Worm (Caenorhabditis elegans) whole organism, young adult: Measurements from ENCODE around the gene fbxa-1.
"Not testable (repeated sequence)": the region's sequence is repeated elsewhere in the genome, so short reads cannot be mapped to it uniquely, and the experiment has no call there.

ENCODE experiments used
- B0261.1 ChIP-seq: sonication (generic microtip); optimal IDR thresholded peaks from 2 replicates; lab custom pipeline; 2016; ENCODE audit warnings: mild to moderate bottlenecking, missing genetic modification characterization, moderate library complexity, missing compliant biosample characterization
- F10E7.11 ChIP-seq: sonication (generic microtip); optimal IDR thresholded peaks from 2 replicates; lab custom pipeline; 2017; ENCODE audit warnings: mild to moderate bottlenecking, missing genetic modification characterization, moderate library complexity, missing compliant biosample characterization
- F23B12.7 ChIP-seq: sonication (generic microtip); optimal IDR thresholded peaks from 2 replicates; lab custom pipeline; 2017; ENCODE audit warnings: missing genetic modification characterization, mild to moderate bottlenecking, missing compliant biosample characterization, antibody characterized with exemption, moderate library complexity; ENCODE audit not compliant: insufficient read depth
- F49E8.2 ChIP-seq: sonication (generic microtip); optimal IDR thresholded peaks from 3 replicates; lab custom pipeline; 2017; ENCODE audit warnings: missing genetic modification characterization, mild to moderate bottlenecking, missing compliant biosample characterization, antibody characterized with exemption, moderate library complexity; ENCODE audit not compliant: insufficient read depth
- F57A8.1 ChIP-seq: fragments of 200-800 bp; sonication (Bioruptor generic); optimal IDR thresholded peaks from 2 replicates; lab custom pipeline; 2018; ENCODE audit warnings: mild to moderate bottlenecking, missing genetic modification characterization, moderate library complexity, missing compliant biosample characterization
- K11D2.4 ChIP-seq: fragments of 200-800 bp; sonication (Bioruptor generic); IDR thresholded peaks from 2 replicates; pipeline ENCODE4 v1.3.6; 2022; ENCODE audit warnings: missing genetic modification reagents, missing genetic modification characterization, missing compliant biosample characterization
- K12H6.12 ChIP-seq: fragments of 200-800 bp; sonication (Bioruptor generic); optimal IDR thresholded peaks from 2 replicates; lab custom pipeline; 2018; ENCODE audit warnings: mild to moderate bottlenecking, missing genetic modification characterization, missing compliant biosample characterization
- Y67H2A.10 ChIP-seq: fragments of 200-800 bp; sonication (Bioruptor generic); conservative IDR thresholded peaks from 2 replicates; pipeline ENCODE4 v1.3.6; 2022; ENCODE audit warnings: missing genetic modification reagents, missing genetic modification characterization, missing compliant biosample characterization
- athp-1 ChIP-seq: sonication (generic microtip); optimal IDR thresholded peaks from 2 replicates; lab custom pipeline; 2017; ENCODE audit warnings: mild to moderate bottlenecking, missing genetic modification characterization, missing compliant biosample characterization
- attf-6 ChIP-seq: fragments of 200-800 bp; sonication (Bioruptor generic); IDR thresholded peaks from 2 replicates; pipeline ENCODE4 v1.3.6; 2022; ENCODE audit warnings: missing genetic modification reagents, missing genetic modification characterization, missing compliant biosample characterization
- bed-1 ChIP-seq: fragments of 200-800 bp; sonication (Bioruptor generic); IDR thresholded peaks from 2 replicates; pipeline ENCODE4 v1.3.6; 2022; ENCODE audit warnings: missing genetic modification reagents, missing genetic modification characterization, missing compliant biosample characterization
- cebp-1 ChIP-seq, 2 experiments: fragments of 200-800 bp in 1 of 2; sonication (Bioruptor generic) in 1 of 2; sonication (generic microtip) in 1 of 2; IDR thresholded peaks in 1 of 2; optimal IDR thresholded peaks in 1 of 2; 2 replicates each; pipeline versions ENCODE4 v1.3.6 to Lab custom; 2017 to 2022; ENCODE audit warnings: missing compliant biosample characterization in 2 of 2, missing genetic modification characterization in 2 of 2, mild to moderate bottlenecking in 1 of 2, missing genetic modification reagents in 1 of 2, moderate library complexity in 1 of 2
- ceh-91 ChIP-seq: fragments of 200-800 bp; sonication (Bioruptor generic); IDR thresholded peaks from 2 replicates; pipeline ENCODE4 v1.3.6; 2022; ENCODE audit warnings: missing genetic modification reagents, missing genetic modification characterization, missing compliant biosample characterization
- die-1 ChIP-seq: sonication (generic microtip); optimal IDR thresholded peaks from 2 replicates; lab custom pipeline; 2016; ENCODE audit warnings: missing genotype, mild to moderate bottlenecking, missing genetic modification characterization, missing compliant biosample characterization
- dox-1 ChIP-seq: fragments of 200-800 bp; sonication (Bioruptor generic); IDR thresholded peaks from 2 replicates; pipeline ENCODE4 v1.3.6; 2022; ENCODE audit warnings: missing genetic modification reagents, missing genetic modification characterization, missing compliant biosample characterization
- efl-1 ChIP-seq: fragments of 150-350 bp; optimal IDR thresholded peaks from 2 replicates; lab custom pipeline; 2014; ENCODE audit warnings: missing biosample characterization, missing genetic modification reagents, missing genetic modification characterization
- egl-44 ChIP-seq: fragments of 200-800 bp; sonication (Bioruptor generic); IDR thresholded peaks from 2 replicates; pipeline ENCODE4 v1.3.6; 2022; ENCODE audit warnings: missing genetic modification reagents, missing genetic modification characterization, missing compliant biosample characterization
- gei-17 ChIP-seq: fragments of 200-800 bp; sonication (Bioruptor generic); optimal IDR thresholded peaks from 2 replicates; lab custom pipeline; 2018; ENCODE audit warnings: mild to moderate bottlenecking, missing genetic modification characterization, missing compliant biosample characterization
- hlh-26 ChIP-seq: fragments of 200-800 bp; sonication (Bioruptor generic); conservative IDR thresholded peaks from 2 replicates; pipeline ENCODE4 v1.3.6; 2022; ENCODE audit warnings: missing genetic modification reagents, missing genetic modification characterization, missing compliant biosample characterization
- hmg-1.2 ChIP-seq: fragments of 200-800 bp; sonication (Bioruptor generic); IDR thresholded peaks from 2 replicates; pipeline ENCODE4 v1.3.6; 2022; ENCODE audit warnings: missing genetic modification reagents, missing genetic modification characterization, missing compliant biosample characterization
- hmg-20 ChIP-seq: fragments of 200-800 bp; sonication (Bioruptor generic); IDR thresholded peaks from 2 replicates; pipeline ENCODE4 v1.3.6; 2022; ENCODE audit warnings: missing genetic modification reagents, missing genetic modification characterization, missing compliant biosample characterization
- lsl-1 ChIP-seq: fragments of 200-800 bp; sonication (Bioruptor generic); optimal IDR thresholded peaks from 2 replicates; lab custom pipeline; 2018; ENCODE audit warnings: mild to moderate bottlenecking, missing genetic modification characterization, moderate library complexity, missing compliant biosample characterization
- mcd-1 ChIP-seq: fragments of 200-800 bp; sonication (Bioruptor generic); IDR thresholded peaks from 2 replicates; pipeline ENCODE4 v1.3.6; 2022; ENCODE audit warnings: missing genetic modification reagents, missing genetic modification characterization, missing compliant biosample characterization
- mxl-1 ChIP-seq: sonication (generic microtip); optimal IDR thresholded peaks from 2 replicates; lab custom pipeline; 2016; ENCODE audit warnings: missing genetic modification characterization, missing compliant biosample characterization
- repo-1 ChIP-seq: sonication (generic microtip); optimal IDR thresholded peaks from 2 replicates; lab custom pipeline; 2017; ENCODE audit warnings: mild to moderate bottlenecking, missing genetic modification characterization, missing compliant biosample characterization
- snpc-1.1 ChIP-seq: sonication (generic microtip); optimal IDR thresholded peaks from 2 replicates; lab custom pipeline; 2017; ENCODE audit warnings: missing genetic modification characterization, mild to moderate bottlenecking, missing compliant biosample characterization, antibody characterized with exemption, moderate library complexity, missing genotype, missing genetic modification reagents; ENCODE audit not compliant: insufficient read depth
- somi-1 ChIP-seq: fragments of 200-800 bp; sonication (Bioruptor generic); optimal IDR thresholded peaks from 2 replicates; lab custom pipeline; 2018; ENCODE audit warnings: mild to moderate bottlenecking, missing genetic modification characterization, missing compliant biosample characterization
- zim-3 ChIP-seq: sonication (generic microtip); optimal IDR thresholded peaks from 2 replicates; lab custom pipeline; 2017; ENCODE audit warnings: mild to moderate bottlenecking, missing genetic modification characterization, moderate library complexity, missing compliant biosample characterization
- ztf-22 ChIP-seq: fragments of 200-800 bp; sonication (Bioruptor generic); optimal IDR thresholded peaks from 2 replicates; lab custom pipeline; 2018; ENCODE audit warnings: mild to moderate bottlenecking, missing genetic modification characterization, moderate library complexity, missing compliant biosample characterization

The fbxa-1 gene

DNA sequence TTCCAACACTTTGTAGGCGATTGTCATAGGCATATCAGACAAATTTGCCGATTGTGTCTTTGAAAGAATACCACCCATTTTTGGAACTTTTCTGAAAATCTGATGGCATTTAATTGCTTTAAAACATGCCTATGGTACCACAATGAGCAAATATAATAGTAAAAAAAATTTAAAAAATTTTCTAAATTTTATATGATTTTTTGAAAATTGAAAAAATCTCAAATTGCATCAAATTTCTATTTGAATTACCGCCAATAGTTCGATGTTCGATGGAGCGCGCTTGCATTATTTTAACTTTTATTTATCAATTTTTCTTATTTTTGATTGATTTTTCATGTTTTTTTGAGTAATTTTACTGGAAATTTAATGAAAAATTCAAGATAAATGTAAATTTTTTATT is 46.6 kb downstream of the fbxa-1 start, which contains the start of gene fbxa-42:
Gene fbxa-42, minus strand, starts transcription at position 101 of the 400 bp plus-strand sequence.
- TF ChIP-seq F57A8.1, hlh-26, K12H6.12: not testable (repeated sequence)

DNA sequence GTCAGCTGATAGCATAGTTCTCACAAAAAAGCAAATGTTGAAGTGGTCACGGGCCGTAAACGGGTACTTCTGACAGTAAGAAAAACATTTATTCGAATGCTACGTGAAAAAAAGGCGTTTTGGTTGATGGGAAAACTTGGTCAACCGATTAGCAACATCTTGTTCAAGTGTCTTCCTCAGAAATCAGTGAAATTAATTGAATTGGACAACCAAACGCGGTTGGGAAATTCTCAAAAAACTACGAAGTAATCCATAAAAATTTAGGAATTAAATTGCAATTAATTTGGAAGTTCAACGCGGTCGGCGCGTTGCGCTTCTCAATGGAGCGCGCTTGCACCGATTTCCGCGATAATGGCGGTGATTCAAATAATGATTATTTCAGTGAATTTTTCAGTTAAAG is 48.6 kb downstream of the fbxa-1 start:
- TF ChIP-seq athp-1 (tag; lab: Kevin White, UChicago) (no peak), F49E8.2 (no peak), Y67H2A.10 (GFP tag; lab: Robert Waterston, UW) (no peak), gei-17 (no peak), ztf-22 (no peak), mcd-1 (no peak), snpc-1.1 (no peak), attf-6 (GFP tag; lab: Robert Waterston, UW) (no peak), cebp-1 (GFP tag; IDR thresholded peaks at IDR 0.05; lab: Robert Waterston, UW) (no peak), cebp-1 (tag; optimal IDR thresholded peaks at IDR 0.05; lab: Kevin White, UChicago) (no peak), hmg-20 (GFP tag; lab: Robert Waterston, UW) (no peak), lsl-1 (GFP tag; lab: Kevin White, UChicago) (no peak), egl-44 (no peak), somi-1 (GFP tag; lab: Kevin White, UChicago) (no peak), mxl-1 (tag; lab: Kevin White, UChicago) (no peak)

DNA sequence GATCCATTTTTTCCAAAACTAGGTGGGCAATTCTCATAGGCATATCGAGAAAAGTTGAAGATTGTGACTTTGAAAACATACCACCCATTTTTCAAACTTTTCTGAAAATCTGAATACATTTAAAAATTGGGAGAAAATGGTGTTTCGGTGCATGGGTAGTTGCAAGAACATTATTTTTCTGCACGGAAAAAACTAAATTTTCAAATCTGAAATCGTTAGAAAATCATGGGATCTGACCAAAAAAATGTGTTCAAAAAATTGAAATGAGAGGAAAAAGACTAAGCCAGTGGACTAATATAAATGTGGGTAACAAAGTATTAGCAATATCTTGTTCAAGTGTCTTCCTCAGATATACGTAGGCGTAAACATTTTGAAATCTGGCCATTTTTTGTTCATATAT is 49.1 kb downstream of the fbxa-1 start, which contains the start of gene fbxa-43:
Gene fbxa-43, minus strand, starts transcription at position 101 of the 400 bp plus-strand sequence.
- TF ChIP-seq efl-1 (GFP tag; lab: Kevin White, UChicago) = no peak
- TF ChIP-seq F10E7.11 (tag; lab: Kevin White, UChicago) = no peak
- no peak for TF ChIP-seq hmg-1.2 (GFP tag; lab: Robert Waterston, UW)
- TF ChIP-seq repo-1 (tag; lab: Kevin White, UChicago) = no peak
- TF ChIP-seq somi-1 (GFP tag; lab: Kevin White, UChicago) = no peak
- no peak for TF ChIP-seq K11D2.4
- no peak for TF ChIP-seq dox-1 (GFP tag; lab: Robert Waterston, UW)
- TF ChIP-seq zim-3 (tag; lab: Kevin White, UChicago) = no peak
- TF ChIP-seq bed-1 (GFP tag; lab: Robert Waterston, UW) = no peak
- TF ChIP-seq hmg-20 (GFP tag; lab: Robert Waterston, UW) = no peak
- no peak for TF ChIP-seq B0261.1
- no peak for TF ChIP-seq F23B12.7 (tag; lab: Kevin White, UChicago)
- TF ChIP-seq ceh-91 (GFP tag; lab: Robert Waterston, UW) = no peak
- no peak for TF ChIP-seq die-1 (tag; lab: Kevin White, UChicago)
